Worm (Caenorhabditis elegans): ENCODE results near the gene rbr-2.

Gene rbr-2

DNA sequence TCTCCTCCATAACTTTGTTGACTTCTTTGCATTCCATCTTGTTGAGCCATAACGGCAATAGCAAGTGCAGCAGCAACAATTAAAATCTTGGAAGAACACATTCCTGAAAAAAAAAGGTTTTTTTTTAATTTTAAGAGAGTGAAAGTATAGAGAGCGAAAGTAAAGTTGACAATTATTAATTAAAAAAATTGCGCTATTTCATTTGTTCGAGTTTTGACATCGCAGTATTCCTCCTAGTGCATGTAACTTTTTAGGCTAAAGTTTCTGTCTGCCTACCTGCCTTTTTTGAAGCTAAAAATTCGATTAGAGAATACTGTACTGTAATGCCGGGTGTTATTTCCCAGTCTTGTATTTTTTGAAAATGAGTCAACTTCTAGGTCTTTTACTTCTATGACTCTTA lies 27.9 kb upstream of the rbr-2 start, which contains the start of gene srlf-12:
Gene srlf-12 (minus strand): TSS at position 101 of the 400 bp plus-strand sequence.
- TF ChIP-seq ceh-9 (tag; optimal IDR thresholded peaks at IDR 0.05), result no peak
- TF ChIP-seq fkh-2 (tag; optimal IDR thresholded peaks at IDR 0.05), result no peak
- no peak for TF ChIP-seq ztf-11 (tag; optimal IDR thresholded peaks at IDR 0.05)
- TF ChIP-seq ceh-28 (tag; optimal IDR thresholded peaks at IDR 0.05), result no peak
- TF ChIP-seq nfya-1 (tag; optimal IDR thresholded peaks at IDR 0.05; ENCODE audit: insufficient read depth), result no peak

DNA sequence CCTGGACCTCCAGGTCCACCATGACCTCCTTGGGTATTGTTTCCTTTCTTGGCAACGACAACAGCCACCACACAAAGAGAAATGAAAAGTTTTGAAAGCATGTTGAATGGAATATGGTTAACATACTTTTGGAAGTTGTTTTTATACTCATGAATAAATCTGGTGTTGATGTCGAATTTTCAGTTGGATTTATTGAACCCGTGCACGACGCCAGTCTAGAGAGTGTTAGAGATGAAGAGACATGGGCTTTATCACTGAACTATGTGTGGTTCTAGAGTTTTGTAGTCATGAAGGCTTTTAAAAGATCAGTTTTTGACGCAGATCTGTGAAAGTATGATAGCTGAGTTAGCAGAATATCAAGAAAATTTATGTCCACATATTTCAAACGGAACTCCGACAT lies 25.6 kb upstream of the rbr-2 start, which contains the start of gene srlf-14:
Gene srlf-14 (minus strand): TSS at position 101 of the 400 bp plus-strand sequence.
- TF ChIP-seq skn-1 (tag; optimal IDR thresholded peaks at IDR 0.05) (no peak), egl-5 (tag; optimal IDR thresholded peaks at IDR 0.05) (no peak), daf-12 (tag; optimal IDR thresholded peaks at IDR 0.05) (no peak), nhr-67 (tag; optimal IDR thresholded peaks at IDR 0.05) (no peak), nhr-28 (tag; optimal IDR thresholded peaks at IDR 0.05) (no peak), nhr-23 (tag; optimal IDR thresholded peaks at IDR 0.05) (no peak)

DNA sequence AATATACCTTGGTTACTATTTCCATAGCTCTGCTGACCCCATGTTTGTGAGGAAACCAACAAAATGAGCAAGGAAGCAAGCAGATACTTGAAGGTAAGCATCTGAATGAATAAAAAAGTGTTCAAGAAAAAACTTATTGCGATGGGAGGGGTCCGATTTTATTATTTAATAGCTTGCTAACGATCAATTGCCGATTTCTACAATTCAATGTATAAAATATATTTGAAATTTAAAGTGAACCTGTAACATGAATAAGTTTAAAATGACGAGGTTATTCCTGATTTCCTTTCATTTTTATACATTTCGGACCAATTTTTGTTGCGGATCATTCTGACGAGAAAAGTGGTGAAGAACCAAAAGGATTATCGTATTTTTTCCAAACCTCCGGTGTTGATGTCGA lies 23.4 kb upstream of the rbr-2 start, which contains the start of gene srlf-13:
Gene srlf-13 (minus strand): TSS at position 101 of the 400 bp plus-strand sequence.
- TF ChIP-seq lin-39 (tag; optimal IDR thresholded peaks at IDR 0.05) (no peak), ceh-28 (tag; optimal IDR thresholded peaks at IDR 0.05) (no peak)

DNA sequence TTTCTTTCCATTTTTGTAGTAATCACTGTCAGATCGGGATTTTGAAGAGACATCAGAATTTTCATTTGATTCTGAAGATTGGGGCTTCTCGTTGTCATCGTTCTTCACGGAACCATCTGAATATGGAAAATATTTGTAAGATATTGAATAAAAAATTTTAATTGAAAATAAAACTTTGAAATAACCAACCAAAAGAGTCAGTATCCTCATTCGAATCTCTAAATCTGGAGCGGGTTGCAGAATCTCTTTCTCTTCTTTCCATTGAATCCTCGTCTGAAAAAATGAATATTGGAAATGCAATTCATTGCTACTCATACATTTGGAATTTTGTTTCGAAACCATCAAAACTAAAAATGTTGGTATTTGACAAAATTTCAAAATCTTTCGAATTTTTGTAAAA lies 21.7 kb upstream of the rbr-2 start:
- TF ChIP-seq nhr-28 (tag; optimal IDR thresholded peaks at IDR 0.05) (no peak), nhr-76 (tag; optimal IDR thresholded peaks at IDR 0.05) (no peak), fos-1 (tag; optimal IDR thresholded peaks at IDR 0.05) (no peak), nhr-12 (tag; optimal IDR thresholded peaks at IDR 0.05) (no peak), sea-2 (GFP tag; optimal IDR thresholded peaks at IDR 0.05) (no peak), elt-1 (tag; optimal IDR thresholded peaks at IDR 0.05) (no peak), lin-39 (tag; optimal IDR thresholded peaks at IDR 0.05) (no peak), ceh-16 (tag; optimal IDR thresholded peaks at IDR 0.05) (no peak), hmg-11 (tag; optimal IDR thresholded peaks at IDR 0.05) (no peak), egl-27 (tag; optimal IDR thresholded peaks at IDR 0.05) (no peak), fkh-10 (GFP tag; optimal IDR thresholded peaks at IDR 0.05) (no peak), ztf-11 (tag; optimal IDR thresholded peaks at IDR 0.05) (no peak), nhr-77 (tag; optimal IDR thresholded peaks at IDR 0.05) (no peak), skn-1 (tag; optimal IDR thresholded peaks at IDR 0.05) (no peak), egl-5 (tag; optimal IDR thresholded peaks at IDR 0.05) (no peak), fkh-2 (tag; optimal IDR thresholded peaks at IDR 0.05) (no peak), aly-2 (tag; optimal IDR thresholded peaks at IDR 0.05) (no peak)

DNA sequence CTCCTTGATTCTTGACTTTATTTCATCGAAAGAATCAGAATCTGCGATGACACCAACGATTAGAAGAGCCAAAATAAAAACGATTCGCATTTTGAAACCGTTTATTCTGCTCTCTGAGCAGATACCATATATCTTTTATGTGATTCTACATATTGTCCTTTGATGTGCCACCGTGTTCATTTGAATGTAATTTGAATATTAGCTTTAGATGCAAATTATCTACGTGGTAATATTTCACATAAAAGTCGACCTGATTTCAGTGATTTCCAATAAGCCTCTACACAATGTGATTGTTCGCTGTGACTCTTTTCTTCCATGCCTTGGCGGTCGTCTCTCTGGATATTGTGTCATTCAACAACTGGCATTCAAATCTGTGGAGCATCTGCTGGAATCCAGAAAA lies 20.8 kb upstream of the rbr-2 start, which contains the start of the genes F13E9.9 and F13E9.19:
Gene F13E9.9 (minus strand): TSS at position 101 of the 400 bp plus-strand sequence.
Gene F13E9.19 (plus strand): TSS at position 316 of the 400 bp plus-strand sequence.
- TF ChIP-seq ztf-11 (tag; optimal IDR thresholded peaks at IDR 0.05) (no peak), lin-15B (tag; optimal IDR thresholded peaks at IDR 0.05) (no peak), lsy-12 (tag; optimal IDR thresholded peaks at IDR 0.05) (no peak), skn-1 (tag; optimal IDR thresholded peaks at IDR 0.05) (no peak), mml-1 (tag; optimal IDR thresholded peaks at IDR 0.05) (no peak), ceh-9 (tag; optimal IDR thresholded peaks at IDR 0.05) (no peak), ztf-4 (tag; optimal IDR thresholded peaks at IDR 0.05) (no peak), R02D3.7 (tag; optimal IDR thresholded peaks at IDR 0.05) (no peak), tbx-2 (tag; optimal IDR thresholded peaks at IDR 0.05) (no peak), nhr-11 (tag; optimal IDR thresholded peaks at IDR 0.05) (no peak), unc-62 (GFP tag; optimal IDR thresholded peaks at IDR 0.05) (no peak), lin-39 (tag; optimal IDR thresholded peaks at IDR 0.05) (no peak), fkh-10 (GFP tag; optimal IDR thresholded peaks at IDR 0.05) (no peak), nhr-77 (tag; optimal IDR thresholded peaks at IDR 0.05) (no peak)

DNA sequence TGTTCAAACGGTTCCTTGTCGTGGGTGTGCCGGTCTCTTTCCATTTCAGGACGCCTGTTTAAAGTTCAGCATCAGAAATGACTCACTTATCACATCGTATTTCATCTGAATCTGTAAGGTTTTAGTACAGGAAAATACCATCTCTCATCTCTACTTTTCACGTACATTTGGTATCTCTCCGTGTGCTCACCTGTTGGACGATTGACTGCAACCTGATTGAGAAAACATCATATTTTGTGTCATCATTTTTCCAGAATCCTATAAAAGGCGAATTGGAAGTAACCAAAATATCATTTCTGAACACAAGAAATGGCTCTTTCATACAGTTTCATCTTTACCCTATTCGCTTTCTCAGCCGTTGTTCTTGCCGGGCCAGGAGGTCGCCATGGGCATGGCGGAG lies 19.8 kb upstream of the rbr-2 start, which contains the start of gene srlf-30:
Gene srlf-30 (plus strand): TSS at position 301 of the 400 bp plus-strand sequence.
- TF ChIP-seq nhr-43 (tag; optimal IDR thresholded peaks at IDR 0.05; ENCODE audit: poor library complexity, severe bottlenecking) (no peak), lin-15B (tag; optimal IDR thresholded peaks at IDR 0.05) (no peak), elt-1 (tag; optimal IDR thresholded peaks at IDR 0.05) (no peak), sea-2 (GFP tag; optimal IDR thresholded peaks at IDR 0.05) (no peak), nhr-23 (tag; optimal IDR thresholded peaks at IDR 0.05) (no peak), snpc-4 (tag; optimal IDR thresholded peaks at IDR 0.05) (no peak), nhr-12 (tag; optimal IDR thresholded peaks at IDR 0.05) (no peak), unc-62 (GFP tag; optimal IDR thresholded peaks at IDR 0.05) (no peak)

Measured in whole organism, L3 larva.